Fruit fly (Drosophila melanogaster): Measurements from ENCODE around the gene elm.

elm gene

dm6 chr3R:5670660-5671264, 16.1 kb upstream of the elm start:
- TF ChIP-seq CG6163 (GFP tag; IDR thresholded peaks at IDR 0.05) (peak; percentile 50; the same call in 2 of the 3 replicates), svp (GFP tag) (no peak), CG32006 (GFP tag; optimal IDR thresholded peaks at IDR 0.05) (peak; percentile 3), ss (GFP tag; optimal IDR thresholded peaks at IDR 0.05) (peak in 1 of 2 experiments; percentile 53), CG11902 (GFP tag; optimal IDR thresholded peaks at IDR 0.05) (no peak), lz (GFP tag; optimal IDR thresholded peaks at IDR 0.05) (no peak), esn (GFP tag; optimal IDR thresholded peaks at IDR 0.05) (peak; percentile 41), Hr38 (GFP tag; optimal IDR thresholded peaks at IDR 0.05) (no peak), CG7368 (GFP tag; optimal IDR thresholded peaks at IDR 0.05) (no peak), Ets21C (GFP tag; optimal IDR thresholded peaks at IDR 0.05) (no peak), dac (GFP tag; optimal IDR thresholded peaks at IDR 0.05) (no peak), Eip75B (GFP tag; optimal IDR thresholded peaks at IDR 0.05) (peak; percentile 20), topi (GFP tag; optimal IDR thresholded peaks at IDR 0.05) (peak; percentile 3), CG34406 (GFP tag; optimal IDR thresholded peaks at IDR 0.05) (no peak), CG11762 (GFP tag; optimal IDR thresholded peaks at IDR 0.05; ENCODE audit: insufficient read depth) (no peak), Ets96B (tag; optimal IDR thresholded peaks at IDR 0.05) (peak; percentile 31), OdsH (GFP tag; optimal IDR thresholded peaks at IDR 0.05) (no peak), CG3919 (GFP tag; optimal IDR thresholded peaks at IDR 0.05) (peak; percentile 1), Hr4 (GFP tag; optimal IDR thresholded peaks at IDR 0.05) (peak; percentile 30), fd85E (GFP tag; optimal IDR thresholded peaks at IDR 0.05) (no peak), Gug (GFP tag; IDR thresholded peaks at IDR 0.05) (no peak), CG16779 (tag; optimal IDR thresholded peaks at IDR 0.05) (peak; percentile 25), CG31627 (GFP tag; optimal IDR thresholded peaks at IDR 0.05) (peak; percentile 2), cyc (GFP tag; optimal IDR thresholded peaks at IDR 0.05) (peak; percentile 2), fd59A (GFP tag; optimal IDR thresholded peaks at IDR 0.05) (no peak), CG8119 (GFP tag; IDR thresholded peaks at IDR 0.05) (no peak), Smox (GFP tag; optimal IDR thresholded peaks at IDR 0.05) (no peak), vri (GFP tag; optimal IDR thresholded peaks at IDR 0.05) (peak; percentile 13), dsx (GFP tag; optimal IDR thresholded peaks at IDR 0.05; ENCODE audit: poor library complexity, severe bottlenecking) (peak; percentile 24), spab (GFP tag; optimal IDR thresholded peaks at IDR 0.05) (peak; percentile 7), CG11294 (GFP tag; IDR thresholded peaks at IDR 0.05) (no peak), Lpt (GFP tag; optimal IDR thresholded peaks at IDR 0.05) (no peak), eg (GFP tag; IDR thresholded peaks at IDR 0.05) (no peak), Blimp-1 (GFP tag; optimal IDR thresholded peaks at IDR 0.05) (no peak), CG6808 (GFP tag; optimal IDR thresholded peaks at IDR 0.05) (peak; percentile 54), Eip93F (GFP tag; optimal IDR thresholded peaks at IDR 0.05) (no peak), CG10669 (GFP tag; optimal IDR thresholded peaks at IDR 0.05) (peak; percentile 12), pdm3 (GFP tag; optimal IDR thresholded peaks at IDR 0.05) (peak; percentile 11), CG6276 (GFP tag; optimal IDR thresholded peaks at IDR 0.05) (no peak), net (GFP tag; optimal IDR thresholded peaks at IDR 0.05) (no peak), Eip78C (GFP tag) (peak; percentile 63), CG10631 (GFP tag; optimal IDR thresholded peaks at IDR 0.05) (no peak), CG6792 (GFP tag; optimal IDR thresholded peaks at IDR 0.05) (no peak), CG3032 (tag; optimal IDR thresholded peaks at IDR 0.05) (no peak), CG6854 (GFP tag; optimal IDR thresholded peaks at IDR 0.05) (no peak), CG8632 (GFP tag; optimal IDR thresholded peaks at IDR 0.05) (no peak), CG1621 (tag; optimal IDR thresholded peaks at IDR 0.05) (peak; percentile 46), achi (GFP tag; optimal IDR thresholded peaks at IDR 0.05) (peak; percentile 42), CG4318 (GFP tag; optimal IDR thresholded peaks at IDR 0.05) (no peak), Hr39 (GFP tag; optimal IDR thresholded peaks at IDR 0.05) (no peak), salr (GFP tag; optimal IDR thresholded peaks at IDR 0.05) (no peak), Met (GFP tag; optimal IDR thresholded peaks at IDR 0.05) (no peak)
